Fruit fly (Drosophila melanogaster) whole organism, embryonic: ENCODE data around the gene UK114.

Experiments
- CG10209 ChIP-seq: fragments of 200-800 bp; sonication (Bioruptor generic); optimal IDR thresholded peaks from 3 replicates; lab custom pipeline; 2017; ENCODE audit warnings: missing biosample characterization, mild to moderate bottlenecking, missing genetic modification characterization, missing genetic modification reagents
- Drgx ChIP-seq: fragments of 200-800 bp; sonication (Bioruptor generic); IDR thresholded peaks from 2 replicates; pipeline ENCODE4 v1.3.6; 2022; ENCODE audit warnings: missing biosample characterization, missing genetic modification characterization
- GATAe ChIP-seq: fragments of 200-800 bp; sonication (Bioruptor generic); conservative IDR thresholded peaks from 2 replicates; pipeline ENCODE4 v1.3.6; 2022; ENCODE audit warnings: missing biosample characterization, missing genetic modification characterization
- en ChIP-seq: fragments of 200-800 bp; sonication (Bioruptor generic); optimal IDR thresholded peaks from 2 replicates; lab custom pipeline; 2016; ENCODE audit warnings: missing biosample characterization, missing genetic modification characterization
- gfzf ChIP-seq: fragments of 200-800 bp; sonication (Bioruptor generic); optimal IDR thresholded peaks from 2 replicates; lab custom pipeline; 2016; ENCODE audit warnings: missing biosample characterization, mild to moderate bottlenecking, missing genetic modification characterization, moderate library complexity
- lov ChIP-seq, 2 experiments: fragments of 200-800 bp in 1 of 2; fragments of >200 bp in 1 of 2; sonication (Bioruptor generic) in 1 of 2; IDR thresholded peaks in 1 of 2; optimal IDR thresholded peaks in 1 of 2; 2 replicates in 1 of 2; 3 replicates in 1 of 2; pipeline versions ENCODE4 v1.3.6 to Lab custom; 2017 to 2022; ENCODE audit warnings: missing biosample characterization in 1 of 2, missing genetic modification characterization in 1 of 2
- vfl ChIP-seq: fragments of 200-800 bp; sonication (Bioruptor generic); optimal IDR thresholded peaks from 2 replicates; lab custom pipeline; 2016; ENCODE audit warnings: missing biosample characterization, missing genetic modification characterization

dm6 chr2L:15324103-15324840 is 49.4 kb upstream of the UK114 start:
- TF ChIP-seq vfl, result no peak
- TF ChIP-seq CG10209 (GFP tag; lab: Kevin White, UChicago), result peak; percentile 27
- no peak for TF ChIP-seq Drgx (GFP tag; lab: Robert Waterston, UW)
- no peak for TF ChIP-seq gfzf
- no peak for TF ChIP-seq lov (optimal IDR thresholded peaks at IDR 0.05; lab: Kevin White, UChicago)
- TF ChIP-seq lov (GFP tag; IDR thresholded peaks at IDR 0.05; lab: Robert Waterston, UW), result no peak
- TF ChIP-seq en (GFP tag; lab: Kevin White, UChicago), result no peak
- TF ChIP-seq GATAe (GFP tag; lab: Robert Waterston, UW), result no peak
